Worm (Caenorhabditis elegans) whole organism, late embryonic: ENCODE data around the gene Y60A9.3.

Source experiments
- K02D7.2 ChIP-seq: sonication (generic microtip); optimal IDR thresholded peaks from 2 replicates; lab custom pipeline; 2017; ENCODE audit warnings: mild to moderate bottlenecking, missing genetic modification characterization, missing compliant biosample characterization
- K09A11.1 ChIP-seq: sonication (generic microtip); optimal IDR thresholded peaks from 2 replicates; lab custom pipeline; 2017; ENCODE audit warnings: antibody characterized with exemption, mild to moderate bottlenecking, missing genetic modification characterization, missing compliant biosample characterization; ENCODE audit not compliant: insufficient read depth
- dve-1 ChIP-seq: sonication (generic microtip); optimal IDR thresholded peaks from 2 replicates; lab custom pipeline; 2017; ENCODE audit warnings: antibody characterized with exemption, mild to moderate bottlenecking, missing genetic modification characterization, missing compliant biosample characterization
- fkh-10 ChIP-seq: fragments of 150-350 bp; optimal IDR thresholded peaks from 2 replicates; lab custom pipeline; 2014; ENCODE audit warnings: missing biosample characterization, missing genetic modification reagents, missing genetic modification characterization
- fkh-6 ChIP-seq: sonication (generic microtip); optimal IDR thresholded peaks from 2 replicates; lab custom pipeline; 2016; ENCODE audit warnings: missing genetic modification characterization, missing compliant biosample characterization
- hlh-30 ChIP-seq: sonication (generic microtip); optimal IDR thresholded peaks from 2 replicates; lab custom pipeline; 2017; ENCODE audit warnings: antibody characterized with exemption, missing genetic modification characterization, missing compliant biosample characterization; ENCODE audit not compliant: insufficient read depth
- nhr-11 ChIP-seq: fragments of 150-350 bp; optimal IDR thresholded peaks from 2 replicates; lab custom pipeline; 2014; ENCODE audit warnings: missing biosample characterization, missing genetic modification characterization
- pag-3 ChIP-seq: sonication (generic microtip); optimal IDR thresholded peaks from 2 replicates; lab custom pipeline; 2016; ENCODE audit warnings: missing compliant biosample characterization, missing genetic modification characterization, borderline replicate concordance
- sox-2 ChIP-seq: fragments of 200-800 bp; sonication (Bioruptor generic); IDR thresholded peaks from 2 replicates; pipeline ENCODE4 v1.3.6; 2022; ENCODE audit warnings: missing genetic modification reagents, missing genetic modification characterization, missing compliant biosample characterization
- unc-86 ChIP-seq: sonication (generic microtip); optimal IDR thresholded peaks from 2 replicates; lab custom pipeline; 2016; ENCODE audit warnings: missing genetic modification characterization, missing compliant biosample characterization

DNA sequence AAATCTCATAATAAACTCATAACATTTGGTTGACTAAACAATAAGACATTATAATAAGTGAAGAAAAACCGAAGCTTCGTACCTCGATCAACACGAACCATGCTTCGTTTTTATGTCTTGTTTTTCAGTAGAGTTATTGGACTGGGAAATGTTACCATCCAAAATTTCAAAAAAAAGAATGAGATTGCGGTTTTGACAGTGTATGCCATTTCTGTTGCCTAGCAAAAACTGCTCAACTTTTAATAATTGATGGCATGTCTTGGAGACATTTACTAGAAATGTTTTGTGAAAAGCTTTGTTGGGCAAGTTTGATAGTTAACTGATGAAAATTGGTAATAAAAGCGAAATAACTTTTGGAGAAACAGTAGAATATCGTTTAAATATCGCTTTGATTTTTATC lies 12.2 kb downstream of the Y60A9.3 start, which contains the start of gene Y60A9.1:
- TF ChIP-seq nhr-11 (tag; lab: Kevin White, UChicago) (no peak), hlh-30 (tag; lab: Kevin White, UChicago) (no peak), fkh-10 (GFP tag; lab: Kevin White, UChicago) (no peak), dve-1 (tag; lab: Kevin White, UChicago) (no peak), sox-2 (GFP tag; lab: Robert Waterston, UW) (no peak), pag-3 (tag; lab: Kevin White, UChicago) (no peak), K09A11.1 (tag; lab: Kevin White, UChicago) (no peak), unc-86 (tag; lab: Kevin White, UChicago) (no peak), fkh-6 (tag; lab: Kevin White, UChicago) (no peak), K02D7.2 (tag; lab: Kevin White, UChicago) (no peak)
